Worm (Caenorhabditis elegans) whole organism, young adult: ENCODE data around the gene ttr-5.

Experiments used
- F23B12.7 ChIP-seq: sonication (generic microtip); optimal IDR thresholded peaks from 2 replicates; lab custom pipeline; 2017; ENCODE audit warnings: missing genetic modification characterization, mild to moderate bottlenecking, missing compliant biosample characterization, antibody characterized with exemption, moderate library complexity; ENCODE audit not compliant: insufficient read depth
- F52B5.7 ChIP-seq: sonication (generic microtip); optimal IDR thresholded peaks from 2 replicates; lab custom pipeline; 2016; ENCODE audit warnings: mild to moderate bottlenecking, missing genetic modification characterization, missing compliant biosample characterization
- Y95B8A.8 ChIP-seq: fragments of 200-800 bp; sonication (Bioruptor generic); IDR thresholded peaks from 2 replicates; pipeline ENCODE4 v1.3.6; 2022; ENCODE audit warnings: missing genetic modification reagents, missing genetic modification characterization, missing compliant biosample characterization
- attf-3 ChIP-seq: fragments of 200-800 bp; sonication (Bioruptor generic); conservative IDR thresholded peaks from 2 replicates; pipeline ENCODE4 v1.3.6; 2022; ENCODE audit warnings: missing genetic modification reagents, missing genetic modification characterization, missing compliant biosample characterization
- ceh-100 ChIP-seq: fragments of 200-800 bp; sonication (Bioruptor generic); IDR thresholded peaks from 2 replicates; pipeline ENCODE4 v1.3.6; 2022; ENCODE audit warnings: missing genetic modification reagents, missing genetic modification characterization, missing compliant biosample characterization
- dpl-1 ChIP-seq: fragments of 150-350 bp; optimal IDR thresholded peaks from 2 replicates; lab custom pipeline; 2014; ENCODE audit warnings: missing biosample characterization, missing genetic modification reagents, missing genetic modification characterization
- ekl-4 ChIP-seq: fragments of 200-800 bp; sonication (Bioruptor generic); IDR thresholded peaks from 2 replicates; pipeline ENCODE4 v1.3.6; 2022; ENCODE audit warnings: missing genetic modification reagents, missing genetic modification characterization, missing compliant biosample characterization
- him-1 ChIP-seq: sonication (generic microtip); optimal IDR thresholded peaks from 2 replicates; lab custom pipeline; 2016; ENCODE audit warnings: missing genotype, missing genetic modification reagents, missing genetic modification characterization, missing compliant biosample characterization
- hrde-1 ChIP-seq: sonication (generic microtip); optimal IDR thresholded peaks from 2 replicates; lab custom pipeline; 2016; ENCODE audit warnings: missing genetic modification characterization, mild to moderate bottlenecking, missing compliant biosample characterization, moderate library complexity, missing genotype, missing genetic modification reagents, borderline replicate concordance
- lin-40 ChIP-seq: sonication (generic microtip); optimal IDR thresholded peaks from 2 replicates; lab custom pipeline; 2016; ENCODE audit warnings: missing genetic modification characterization, mild to moderate bottlenecking, missing compliant biosample characterization, missing genotype, missing genetic modification reagents
- mcd-1 ChIP-seq: fragments of 200-800 bp; sonication (Bioruptor generic); IDR thresholded peaks from 2 replicates; pipeline ENCODE4 v1.3.6; 2022; ENCODE audit warnings: missing genetic modification reagents, missing genetic modification characterization, missing compliant biosample characterization
- pbrm-1 ChIP-seq: fragments of 200-800 bp; sonication (Bioruptor generic); IDR thresholded peaks from 2 replicates; pipeline ENCODE4 v1.3.6; 2022; ENCODE audit warnings: missing genetic modification reagents, missing genetic modification characterization, missing compliant biosample characterization
- rcor-1 ChIP-seq: fragments of 200-800 bp; sonication (Bioruptor generic); IDR thresholded peaks from 2 replicates; pipeline ENCODE4 v1.3.6; 2022; ENCODE audit warnings: missing genetic modification reagents, missing genetic modification characterization, missing compliant biosample characterization
- sdz-38 ChIP-seq: sonication (generic microtip); optimal IDR thresholded peaks from 2 replicates; lab custom pipeline; 2016; ENCODE audit warnings: missing genotype, missing genetic modification characterization, missing compliant biosample characterization
- tlf-1 ChIP-seq: fragments of 200-800 bp; sonication (Bioruptor generic); optimal IDR thresholded peaks from 2 replicates; lab custom pipeline; 2018; ENCODE audit warnings: mild to moderate bottlenecking, missing genetic modification characterization, missing compliant biosample characterization
- unc-130 ChIP-seq: sonication (generic microtip); optimal IDR thresholded peaks from 2 replicates; lab custom pipeline; 2016; ENCODE audit warnings: missing genetic modification reagents, missing genetic modification characterization, missing compliant biosample characterization
- xnd-1 ChIP-seq: sonication (generic microtip); optimal IDR thresholded peaks from 2 replicates; lab custom pipeline; 2016; ENCODE audit warnings: missing genotype, missing genetic modification reagents, missing genetic modification characterization, missing compliant biosample characterization

ttr-5 gene

DNA sequence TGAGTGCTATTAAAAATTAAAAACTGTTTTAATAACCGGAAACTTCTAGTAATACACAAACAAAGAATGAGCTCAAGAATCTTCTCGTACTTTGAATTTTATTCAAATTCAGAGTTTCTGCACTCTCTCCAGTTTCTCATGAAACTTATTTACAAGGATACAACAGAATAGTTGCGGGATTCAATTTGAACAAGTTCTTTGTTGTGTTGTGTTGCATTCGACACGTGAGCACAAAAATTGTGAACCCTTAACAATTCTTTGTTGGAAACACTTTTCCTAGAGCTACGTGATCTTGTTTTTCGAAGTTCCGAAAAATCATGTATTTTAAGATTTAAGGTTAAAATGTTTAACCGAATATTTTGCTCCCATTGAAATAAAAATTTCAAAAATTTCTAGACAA, 43.7 kb downstream of the ttr-5 start:
- no peak for TF ChIP-seq Y95B8A.8 (GFP tag; lab: Robert Waterston, UW)
- no peak for TF ChIP-seq lin-40 (tag; lab: Kevin White, UChicago)
- TF ChIP-seq dpl-1 (GFP tag; lab: Kevin White, UChicago) = no peak
- no peak for TF ChIP-seq sdz-38
- no peak for TF ChIP-seq him-1 (tag; lab: Kevin White, UChicago)
- no peak for TF ChIP-seq unc-130 (GFP tag; lab: Kevin White, UChicago)
- no peak for TF ChIP-seq F23B12.7 (tag; lab: Kevin White, UChicago)
- TF ChIP-seq attf-3 (GFP tag; lab: Robert Waterston, UW) = no peak
- TF ChIP-seq mcd-1 (GFP tag; lab: Robert Waterston, UW) = no peak
- no peak for TF ChIP-seq tlf-1 (GFP tag; lab: Kevin White, UChicago)
- no peak for TF ChIP-seq xnd-1
- no peak for TF ChIP-seq rcor-1 (GFP tag; lab: Robert Waterston, UW)
- TF ChIP-seq ceh-100 (GFP tag; lab: Robert Waterston, UW) = no peak
- no peak for TF ChIP-seq pbrm-1 (GFP tag; lab: Robert Waterston, UW)
- no peak for TF ChIP-seq F52B5.7 (tag; lab: Kevin White, UChicago)
- TF ChIP-seq, all 124 proteins: peak for 0

DNA sequence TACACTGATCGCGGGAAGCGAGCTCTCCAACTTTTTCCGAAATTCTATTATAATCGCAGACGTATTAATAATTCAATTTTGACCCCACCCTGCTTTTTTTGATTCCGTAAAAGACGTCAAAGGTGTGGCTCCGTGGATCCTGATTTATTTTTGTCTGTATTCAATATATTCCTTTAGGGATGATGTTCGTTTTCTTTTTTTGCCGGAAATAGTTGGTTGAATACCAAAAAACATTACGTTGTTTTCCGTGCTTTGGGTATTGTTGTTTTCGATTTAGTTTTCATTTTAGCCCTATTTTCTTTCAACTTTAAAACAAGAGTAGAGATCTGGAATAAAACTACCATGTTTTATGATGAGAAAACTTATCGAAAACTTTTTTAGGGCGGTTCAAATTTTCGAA, 46.6 kb downstream of the ttr-5 start:
- TF ChIP-seq hrde-1 (tag; lab: Kevin White, UChicago) (no peak), ekl-4 (GFP tag; lab: Robert Waterston, UW) (no peak)
